Fruit fly (Drosophila melanogaster) whole organism, embryonic: ENCODE results near the gene CG12301.

Experiments
- Adf1 ChIP-seq: fragments of 200-800 bp; sonication (Bioruptor generic); IDR thresholded peaks from 2 replicates; pipeline ENCODE4 v1.3.6; 2022; ENCODE audit warnings: missing biosample characterization, missing genetic modification characterization
- Antp ChIP-seq: fragments of 200-800 bp; sonication (Bioruptor generic); optimal IDR thresholded peaks from 3 replicates; lab custom pipeline; 2016; ENCODE audit warnings: missing biosample characterization, missing genetic modification characterization
- Asciz ChIP-seq: fragments of 200-800 bp; sonication (Bioruptor generic); optimal IDR thresholded peaks from 2 replicates; lab custom pipeline; 2017; ENCODE audit warnings: missing biosample characterization, mild to moderate bottlenecking, missing genetic modification characterization, missing genetic modification reagents
- CG11085 ChIP-seq: fragments of 200-800 bp; sonication (Bioruptor generic); IDR thresholded peaks from 2 replicates; pipeline ENCODE4 v1.3.6; 2022; ENCODE audit warnings: missing biosample characterization, missing genetic modification characterization
- CG11696 ChIP-seq: fragments of 200-800 bp; sonication (Bioruptor generic); IDR thresholded peaks from 2 replicates; pipeline ENCODE4 v1.3.6; 2022; ENCODE audit warnings: missing biosample characterization, missing genetic modification characterization
- CG12659 ChIP-seq: fragments of 200-800 bp; sonication (Bioruptor generic); optimal IDR thresholded peaks from 3 replicates; lab custom pipeline; 2017; ENCODE audit warnings: mild to moderate bottlenecking, missing biosample characterization, missing genetic modification reagents, missing genetic modification characterization
- CG12744 ChIP-seq: fragments of 200-800 bp; sonication (Bioruptor generic); optimal IDR thresholded peaks from 2 replicates; lab custom pipeline; 2016; ENCODE audit warnings: missing biosample characterization, missing genetic modification characterization
- CG12769 ChIP-seq: fragments of 200-800 bp; sonication (Bioruptor generic); optimal IDR thresholded peaks from 2 replicates; lab custom pipeline; 2019; ENCODE audit warnings: missing biosample characterization, mild to moderate bottlenecking, missing genetic modification characterization, moderate library complexity
- CG13624 ChIP-seq: fragments of 200-800 bp; sonication (Bioruptor generic); optimal IDR thresholded peaks from 2 replicates; lab custom pipeline; 2016; ENCODE audit warnings: missing biosample characterization, missing genetic modification characterization
- CG14860 ChIP-seq: fragments of 200-800 bp; sonication (Bioruptor generic); IDR thresholded peaks from 3 replicates; pipeline ENCODE4 v1.3.6; 2022; ENCODE audit warnings: missing biosample characterization, missing genetic modification characterization; ENCODE audit not compliant: partially characterized antibody
- CG15073 ChIP-seq: fragments of 200-800 bp; sonication (Bioruptor generic); optimal IDR thresholded peaks from 2 replicates; lab custom pipeline; 2016; ENCODE audit warnings: missing biosample characterization, missing genetic modification characterization
- CG15601 ChIP-seq: fragments of 200-800 bp; sonication (Bioruptor generic); optimal IDR thresholded peaks from 3 replicates; lab custom pipeline; 2019; ENCODE audit warnings: missing biosample characterization, mild to moderate bottlenecking, missing genetic modification characterization, moderate library complexity
- CG17612 ChIP-seq: fragments of 200-800 bp; sonication (Bioruptor generic); IDR thresholded peaks from 2 replicates; pipeline ENCODE4 v1.3.6; 2022; ENCODE audit warnings: missing biosample characterization, missing genetic modification characterization
- CG2129 ChIP-seq: fragments of 200-800 bp; sonication (Bioruptor generic); IDR thresholded peaks from 2 replicates; pipeline ENCODE4 v1.3.6; 2022; ENCODE audit warnings: missing biosample characterization, missing genetic modification characterization; ENCODE audit not compliant: partially characterized antibody
- CG2199 ChIP-seq: fragments of 200-800 bp; sonication (Bioruptor generic); IDR thresholded peaks from 3 replicates; pipeline ENCODE4 v1.3.6; 2022; ENCODE audit warnings: missing biosample characterization, missing genetic modification characterization
- CG31441 ChIP-seq: fragments of 200-800 bp; sonication (Bioruptor generic); IDR thresholded peaks from 2 replicates; pipeline ENCODE4 v1.3.6; 2022; ENCODE audit warnings: missing biosample characterization, missing genetic modification characterization
- CG32532 ChIP-seq: fragments of 200-800 bp; sonication (Bioruptor generic); IDR thresholded peaks from 2 replicates; pipeline ENCODE4 v1.3.6; 2022; ENCODE audit warnings: missing biosample characterization, missing genetic modification characterization
- CG3281 ChIP-seq: fragments of 200-800 bp; sonication (Bioruptor generic); optimal IDR thresholded peaks from 3 replicates; lab custom pipeline; 2017; ENCODE audit warnings: missing biosample characterization, mild to moderate bottlenecking, missing genetic modification characterization
- CG33557 ChIP-seq: fragments of 200-800 bp; sonication (Bioruptor generic); optimal IDR thresholded peaks from 2 replicates; lab custom pipeline; 2019; ENCODE audit warnings: missing biosample characterization, mild to moderate bottlenecking, missing genetic modification characterization, moderate library complexity
- CG34224 ChIP-seq: fragments of 200-800 bp; sonication (Bioruptor generic); IDR thresholded peaks from 3 replicates; pipeline ENCODE4 v1.3.6; 2022; ENCODE audit warnings: missing biosample characterization, missing genetic modification characterization; ENCODE audit not compliant: partially characterized antibody
- CG6654 ChIP-seq: fragments of 200-800 bp; sonication (Bioruptor generic); optimal IDR thresholded peaks from 2 replicates; lab custom pipeline; 2017; ENCODE audit warnings: missing biosample characterization, mild to moderate bottlenecking, missing genetic modification characterization
- CG6765 ChIP-seq: fragments of 200-800 bp; sonication (Bioruptor generic); optimal IDR thresholded peaks from 3 replicates; lab custom pipeline; 2017; ENCODE audit warnings: missing biosample characterization, mild to moderate bottlenecking, missing genetic modification characterization
- CG6791 ChIP-seq: fragments of 200-800 bp; sonication (Bioruptor generic); IDR thresholded peaks from 3 replicates; pipeline ENCODE4 v1.3.6; 2022; ENCODE audit warnings: missing biosample characterization, missing genetic modification characterization; ENCODE audit not compliant: partially characterized antibody
- CG7372 ChIP-seq: fragments of 200-800 bp; sonication (Bioruptor generic); IDR thresholded peaks from 2 replicates; pipeline ENCODE4 v1.3.6; 2022; ENCODE audit warnings: missing biosample characterization, missing genetic modification characterization
- CG8478 ChIP-seq: fragments of >200 bp; optimal IDR thresholded peaks from 2 replicates; lab custom pipeline; 2018
- CHES-1-like ChIP-seq: fragments of 200-800 bp; sonication (Bioruptor generic); optimal IDR thresholded peaks from 2 replicates; lab custom pipeline; 2016; ENCODE audit warnings: missing biosample characterization, missing genetic modification characterization
- Dek ChIP-seq: fragments of 200-800 bp; sonication (Bioruptor generic); optimal IDR thresholded peaks from 3 replicates; lab custom pipeline; 2019; ENCODE audit warnings: missing biosample characterization, mild to moderate bottlenecking, missing genetic modification characterization, moderate library complexity
- Ets65A ChIP-seq: fragments of 200-800 bp; sonication (Bioruptor generic); peaks from one replicate; lab custom pipeline; 2016; ENCODE audit warnings: missing biosample characterization, missing genetic modification characterization
- Gug ChIP-seq: fragments of 200-800 bp; sonication (Bioruptor generic); IDR thresholded peaks from 4 replicates; pipeline ENCODE4 v1.3.6; 2022; ENCODE audit warnings: missing biosample characterization, missing genetic modification characterization
- HHEX ChIP-seq: fragments of 200-800 bp; sonication (Bioruptor generic); optimal IDR thresholded peaks from 3 replicates; lab custom pipeline; 2017; ENCODE audit warnings: missing biosample characterization, mild to moderate bottlenecking, missing genetic modification characterization, missing genetic modification reagents
- MBD-R2 ChIP-seq: fragments of 200-800 bp; sonication (Bioruptor generic); IDR thresholded peaks from 2 replicates; pipeline ENCODE4 v1.3.6; 2022; ENCODE audit warnings: missing biosample characterization, missing genetic modification characterization
- Mrtf ChIP-seq: fragments of 200-800 bp; sonication (Bioruptor generic); IDR thresholded peaks from 3 replicates; pipeline ENCODE4 v1.3.6; 2022; ENCODE audit warnings: missing biosample characterization, missing genetic modification characterization
- NfI ChIP-seq: fragments of 200-800 bp; sonication (Bioruptor generic); optimal IDR thresholded peaks from 3 replicates; lab custom pipeline; 2018; ENCODE audit warnings: missing biosample characterization, mild to moderate bottlenecking, missing genetic modification characterization, moderate library complexity
- ato ChIP-seq: fragments of 200-800 bp; sonication (Bioruptor generic); IDR thresholded peaks from 2 replicates; pipeline ENCODE4 v1.3.6; 2022; ENCODE audit warnings: missing biosample characterization, missing genetic modification characterization; ENCODE audit not compliant: partially characterized antibody
- bcd ChIP-seq: fragments of 200-800 bp; sonication (Bioruptor generic); optimal IDR thresholded peaks from 2 replicates; lab custom pipeline; 2017; ENCODE audit warnings: missing biosample characterization, mild to moderate bottlenecking, missing genetic modification characterization
- cg ChIP-seq: fragments of 200-800 bp; sonication (Bioruptor generic); optimal IDR thresholded peaks from 3 replicates; lab custom pipeline; 2019; ENCODE audit warnings: missing biosample characterization, mild to moderate bottlenecking, missing genetic modification characterization, moderate library complexity
- disco-r ChIP-seq: fragments of 200-800 bp; sonication (Bioruptor generic); optimal IDR thresholded peaks from 2 replicates; lab custom pipeline; 2016; ENCODE audit warnings: missing biosample characterization, missing genetic modification characterization
- gsb ChIP-seq: fragments of 200-800 bp; sonication (Bioruptor generic); IDR thresholded peaks from 2 replicates; pipeline ENCODE4 v1.3.6; 2022; ENCODE audit warnings: missing biosample characterization, missing genetic modification characterization
- lola ChIP-seq, 3 experiments: fragments of >200 bp in 2 of 3; fragments of 200-800 bp in 1 of 3; sonication (Bioruptor generic) in 1 of 3; optimal IDR thresholded peaks; 2 replicates each; lab custom pipeline; 2017 to 2019; ENCODE audit warnings: missing biosample characterization in 3 of 3, missing genetic modification characterization in 3 of 3, mild to moderate bottlenecking in 1 of 3, moderate library complexity in 1 of 3
- pb ChIP-seq: fragments of 200-800 bp; sonication (Bioruptor generic); optimal IDR thresholded peaks from 3 replicates; lab custom pipeline; 2016; ENCODE audit warnings: missing biosample characterization, missing genetic modification characterization
- peb ChIP-seq: fragments of 200-800 bp; sonication (Bioruptor generic); IDR thresholded peaks from 2 replicates; pipeline ENCODE4 v1.3.6; 2022; ENCODE audit warnings: missing biosample characterization, missing genetic modification characterization
- prd ChIP-seq, 3 experiments: fragments of >200 bp in 2 of 3; fragments of 200-800 bp in 1 of 3; sonication (Bioruptor generic) in 1 of 3; optimal IDR thresholded peaks in 2 of 3; IDR thresholded peaks in 1 of 3; 2 replicates in 2 of 3; 3 replicates in 1 of 3; pipeline versions ENCODE4 v1.3.6 to Lab custom; 2017 to 2022; ENCODE audit warnings: missing biosample characterization in 1 of 3, missing genetic modification characterization in 1 of 3
- psq ChIP-seq: fragments of 200-800 bp; sonication (Bioruptor generic); optimal IDR thresholded peaks from 2 replicates; lab custom pipeline; 2017; ENCODE audit warnings: missing biosample characterization, missing genetic modification characterization
- pzg ChIP-seq: fragments of 200-800 bp; sonication (Bioruptor generic); optimal IDR thresholded peaks from 3 replicates; lab custom pipeline; 2018; ENCODE audit warnings: missing biosample characterization, mild to moderate bottlenecking, missing genetic modification characterization, moderate library complexity
- run ChIP-seq: fragments of 200-800 bp; sonication (Bioruptor generic); optimal IDR thresholded peaks from 3 replicates; lab custom pipeline; 2018; ENCODE audit warnings: missing biosample characterization, mild to moderate bottlenecking, missing genetic modification characterization
- sqz ChIP-seq: fragments of 200-800 bp; sonication (Bioruptor generic); optimal IDR thresholded peaks from 3 replicates; lab custom pipeline; 2018; ENCODE audit warnings: missing biosample characterization, mild to moderate bottlenecking, missing genetic modification characterization
- zfh2 ChIP-seq: fragments of 200-800 bp; sonication (Bioruptor generic); optimal IDR thresholded peaks from 2 replicates; lab custom pipeline; 2016; ENCODE audit warnings: missing biosample characterization, missing genetic modification characterization

CG12301 gene

dm6 chr3L:15589746-15590145 is 9.1 kb downstream of the CG12301 start (continued):
- TF ChIP-seq CG6791 (GFP tag; lab: Robert Waterston, UW) (0 out of 3 replicates have a peak, but pooled peaks have one; percentile 1), Ets65A (peak; percentile 55), CG11696 (GFP tag; lab: Robert Waterston, UW) (peak; percentile 81), CG32532 (0 out of 2 replicates have a peak, but pooled peaks have one; percentile 16), prd (optimal IDR thresholded peaks at IDR 0.05; lab: Kevin White, UChicago) (no peak), prd (GFP tag; IDR thresholded peaks at IDR 0.05; lab: Robert Waterston, UW) (0 out of 3 replicates have a peak, but pooled peaks have one; percentile 11), disco-r (no peak)
- TF ChIP-seq, all 482 proteins: peak for 16

dm6 chr3L:15590803-15591597 is 10.4 kb downstream of the CG12301 start:
- TF ChIP-seq CG7372 (GFP tag; lab: Robert Waterston, UW) (peak; percentile 7; the same call in 1 of the 2 replicates), zfh2 (GFP tag; lab: Kevin White, UChicago) (no peak), CG12659 (GFP tag; lab: Kevin White, UChicago) (peak; percentile 15), bcd (no peak), CG12744 (GFP tag; lab: Kevin White, UChicago) (peak; percentile 22), CG34224 (GFP tag; lab: Robert Waterston, UW) (no peak), Adf1 (GFP tag; lab: Robert Waterston, UW) (no peak), CG8478 (lab: Kevin White, UChicago) (no peak), Dek (peak; percentile 40), CG31441 (GFP tag; lab: Robert Waterston, UW) (0 out of 2 replicates have a peak, but pooled peaks have one; percentile 8), CG2129 (GFP tag; lab: Robert Waterston, UW) (no peak), CG2199 (GFP tag; lab: Robert Waterston, UW) (peak; percentile 31; the same call in 1 of the 3 replicates), CG33557 (GFP tag; lab: Kevin White, UChicago) (no peak), CG3281 (GFP tag; lab: Kevin White, UChicago) (peak; percentile 39), ato (GFP tag; lab: Robert Waterston, UW) (no peak), Gug (GFP tag; lab: Robert Waterston, UW) (no peak), lola (GFP tag; optimal IDR thresholded peaks at IDR 0.05; lab: Kevin White, UChicago) (no peak), Asciz (GFP tag; lab: Kevin White, UChicago) (peak; percentile 59), psq (GFP tag; lab: Kevin White, UChicago) (no peak), sqz (no peak), Antp (no peak), CG15601 (tag; lab: Kevin White, UChicago) (peak; percentile 7), MBD-R2 (GFP tag; lab: Robert Waterston, UW) (no peak), CG15073 (GFP tag; lab: Kevin White, UChicago) (no peak), CG11085 (GFP tag; lab: Robert Waterston, UW) (no peak), pzg (GFP tag; lab: Kevin White, UChicago) (no peak), cg (peak; percentile 36), NfI (GFP tag; lab: Kevin White, UChicago) (no peak), CG12769 (tag; lab: Kevin White, UChicago) (no peak), CHES-1-like (GFP tag; lab: Kevin White, UChicago) (no peak), gsb (GFP tag; lab: Robert Waterston, UW) (no peak), CG13624 (peak; percentile 2), CG6654 (no peak), pb (GFP tag; lab: Kevin White, UChicago) (no peak), CG6765 (peak; percentile 4), Mrtf (GFP tag; lab: Robert Waterston, UW) (0 out of 3 replicates have a peak, but pooled peaks have one; percentile 19), CG17612 (GFP tag; lab: Robert Waterston, UW) (no peak), peb (GFP tag; lab: Robert Waterston, UW) (no peak), CG14860 (GFP tag; lab: Robert Waterston, UW) (no peak), HHEX (GFP tag; lab: Kevin White, UChicago) (peak; percentile 51), run (no peak)
